Worm (Caenorhabditis elegans): ENCODE results near the gene lin-23.
A peak's percentile ranks its signal among the peaks of the same experiment; 100 is the strongest.

lin-23 gene

ce11 chrII:6371003-6371402, at the start of gene lin-23:
Gene lin-23, plus strand, starts transcription at chrII:6371303.
- TF ChIP-seq W03F9.2 (tag; optimal IDR thresholded peaks at IDR 0.05): no peak
- no peak for TF ChIP-seq dao-5 (tag; optimal IDR thresholded peaks at IDR 0.05)
- no peak for TF ChIP-seq him-1 (tag; optimal IDR thresholded peaks at IDR 0.05)

- TF ChIP-seq dao-5 (tag; optimal IDR thresholded peaks at IDR 0.05) (no peak), W03F9.2 (tag; optimal IDR thresholded peaks at IDR 0.05) (no peak), him-1 (tag; optimal IDR thresholded peaks at IDR 0.05) (no peak)
Measured at ce11 chrII:6322081-6322480, 49.0 kb upstream of the lin-23 start.

ce11 chrII:6322979-6323378, 48.1 kb upstream of the lin-23 start, which contains the start of gene C32D5.4:
Gene C32D5.4, minus strand, starts transcription at chrII:6323079.
- no peak for TF ChIP-seq dao-5 (tag; optimal IDR thresholded peaks at IDR 0.05)
- TF ChIP-seq W03F9.2 (tag; optimal IDR thresholded peaks at IDR 0.05): no peak
- no peak for TF ChIP-seq him-1 (tag; optimal IDR thresholded peaks at IDR 0.05)

ce11 chrII:6324086-6324485, 47.0 kb upstream of the lin-23 start, which contains the start of gene sma-6:
Gene sma-6, plus strand, starts transcription at chrII:6324484.
- TF ChIP-seq dao-5 (tag; optimal IDR thresholded peaks at IDR 0.05): no peak
- no peak for TF ChIP-seq W03F9.2 (tag; optimal IDR thresholded peaks at IDR 0.05)

- TF ChIP-seq dao-5 (tag; optimal IDR thresholded peaks at IDR 0.05) (no peak), him-1 (tag; optimal IDR thresholded peaks at IDR 0.05) (no peak), W03F9.2 (tag; optimal IDR thresholded peaks at IDR 0.05) (no peak)
Measured at ce11 chrII:6327317-6327716, 43.8 kb upstream of the lin-23 start.

ce11 chrII:6328672-6329071, 42.4 kb upstream of the lin-23 start:
- TF ChIP-seq W03F9.2 (tag; optimal IDR thresholded peaks at IDR 0.05): no peak
- TF ChIP-seq him-1 (tag; optimal IDR thresholded peaks at IDR 0.05): no peak
- TF ChIP-seq dao-5 (tag; optimal IDR thresholded peaks at IDR 0.05): no peak

ce11 chrII:6331222-6331830, 39.8 kb upstream of the lin-23 start, which contains the start of gene set-4:
Gene set-4, minus strand, starts transcription at chrII:6331341.
- TF ChIP-seq dao-5 (tag; optimal IDR thresholded peaks at IDR 0.05) (no peak), W03F9.2 (tag; optimal IDR thresholded peaks at IDR 0.05) (peak; percentile 51), him-1 (tag; optimal IDR thresholded peaks at IDR 0.05) (peak; percentile 78)

- TF ChIP-seq W03F9.2 (tag; optimal IDR thresholded peaks at IDR 0.05) (no peak), dao-5 (tag; optimal IDR thresholded peaks at IDR 0.05) (no peak), him-1 (tag; optimal IDR thresholded peaks at IDR 0.05) (no peak)
Measured at ce11 chrII:6333887-6334286, 37.2 kb upstream of the lin-23 start, which contains the start of gene ttc-39B. Gene ttc-39B, minus strand, starts transcription at chrII:6333987.

ce11 chrII:6334745-6335260, 36.3 kb upstream of the lin-23 start:
- TF ChIP-seq him-1 (tag; optimal IDR thresholded peaks at IDR 0.05) (no peak), W03F9.2 (tag; optimal IDR thresholded peaks at IDR 0.05) (no peak), dao-5 (tag; optimal IDR thresholded peaks at IDR 0.05) (no peak)

ce11 chrII:6335358-6335757, 35.7 kb upstream of the lin-23 start, which contains the start of gene C32D5.14:
Gene C32D5.14, plus strand, starts transcription at chrII:6335488.
- TF ChIP-seq him-1 (tag; optimal IDR thresholded peaks at IDR 0.05) (no peak), dao-5 (tag; optimal IDR thresholded peaks at IDR 0.05) (no peak), W03F9.2 (tag; optimal IDR thresholded peaks at IDR 0.05) (no peak)

ce11 chrII:6339511-6339910, 31.6 kb upstream of the lin-23 start:
- no peak for TF ChIP-seq him-1 (tag; optimal IDR thresholded peaks at IDR 0.05)
- no peak for TF ChIP-seq dao-5 (tag; optimal IDR thresholded peaks at IDR 0.05)
- TF ChIP-seq W03F9.2 (tag; optimal IDR thresholded peaks at IDR 0.05): no peak

ce11 chrII:6339948-6340347, 31.2 kb upstream of the lin-23 start, which contains the start of gene C32D5.7:
Gene C32D5.7, minus strand, starts transcription at chrII:6340048.
- TF ChIP-seq him-1 (tag; optimal IDR thresholded peaks at IDR 0.05) (no peak), dao-5 (tag; optimal IDR thresholded peaks at IDR 0.05) (no peak), W03F9.2 (tag; optimal IDR thresholded peaks at IDR 0.05) (no peak)

ce11 chrII:6341076-6341475, 30.0 kb upstream of the lin-23 start:
- TF ChIP-seq him-1 (tag; optimal IDR thresholded peaks at IDR 0.05): no peak
- TF ChIP-seq W03F9.2 (tag; optimal IDR thresholded peaks at IDR 0.05): no peak
- TF ChIP-seq dao-5 (tag; optimal IDR thresholded peaks at IDR 0.05): no peak

ce11 chrII:6342455-6342854, 28.6 kb upstream of the lin-23 start:
- no peak for TF ChIP-seq dao-5 (tag; optimal IDR thresholded peaks at IDR 0.05)
- no peak for TF ChIP-seq W03F9.2 (tag; optimal IDR thresholded peaks at IDR 0.05)
- TF ChIP-seq him-1 (tag; optimal IDR thresholded peaks at IDR 0.05): no peak

ce11 chrII:6343893-6344292, 27.2 kb upstream of the lin-23 start, which contains the start of gene txt-18:
Gene txt-18, plus strand, starts transcription at chrII:6344072.
- no peak for TF ChIP-seq dao-5 (tag; optimal IDR thresholded peaks at IDR 0.05)
- TF ChIP-seq him-1 (tag; optimal IDR thresholded peaks at IDR 0.05): no peak
- no peak for TF ChIP-seq W03F9.2 (tag; optimal IDR thresholded peaks at IDR 0.05)

All from whole organism, L4/young adult.